Fruit fly (Drosophila melanogaster) whole organism, embryonic: ENCODE data around the gene HUWE1.

Experiments
- Ada2b ChIP-seq: fragments of 200-800 bp; sonication (Bioruptor generic); IDR thresholded peaks from 2 replicates; pipeline ENCODE4 v1.3.6; 2022; ENCODE audit warnings: missing biosample characterization, missing genetic modification characterization
- Bteb2 ChIP-seq: fragments of 200-800 bp; sonication (Bioruptor generic); optimal IDR thresholded peaks from 2 replicates; lab custom pipeline; 2016; ENCODE audit warnings: missing biosample characterization, missing genetic modification characterization
- CG10321 ChIP-seq: fragments of 200-800 bp; sonication (Bioruptor generic); IDR thresholded peaks from 2 replicates; pipeline ENCODE4 v1.3.6; 2022; ENCODE audit warnings: missing biosample characterization, missing genetic modification characterization
- CG10462 ChIP-seq: fragments of 200-800 bp; sonication (Bioruptor generic); optimal IDR thresholded peaks from 2 replicates; lab custom pipeline; 2016; ENCODE audit warnings: missing biosample characterization, missing genetic modification characterization
- CG10959 ChIP-seq: fragments of 200-800 bp; sonication (Bioruptor generic); IDR thresholded peaks from 2 replicates; pipeline ENCODE4 v1.3.6; 2022; ENCODE audit warnings: missing biosample characterization, missing genetic modification characterization
- CG11695 ChIP-seq: fragments of 200-800 bp; sonication (Bioruptor generic); IDR thresholded peaks from 3 replicates; pipeline ENCODE4 v1.3.6; 2022; ENCODE audit warnings: missing biosample characterization, missing genetic modification characterization
- CG12391 ChIP-seq: fragments of 200-800 bp; sonication (Bioruptor generic); optimal IDR thresholded peaks from 3 replicates; lab custom pipeline; 2018; ENCODE audit warnings: missing biosample characterization, mild to moderate bottlenecking, missing genetic modification characterization, moderate library complexity
- CG12942 ChIP-seq: fragments of 200-800 bp; sonication (Bioruptor generic); optimal IDR thresholded peaks from 3 replicates; lab custom pipeline; 2016; ENCODE audit warnings: missing biosample characterization, missing genetic modification characterization
- CG13624 ChIP-seq: fragments of 200-800 bp; sonication (Bioruptor generic); optimal IDR thresholded peaks from 2 replicates; lab custom pipeline; 2016; ENCODE audit warnings: missing biosample characterization, missing genetic modification characterization
- CG14050 ChIP-seq: fragments of 200-800 bp; sonication (Bioruptor generic); IDR thresholded peaks from 3 replicates; pipeline ENCODE4 v1.3.6; 2022; ENCODE audit warnings: missing biosample characterization, missing genetic modification characterization
- CG1792 ChIP-seq: fragments of 200-800 bp; sonication (Bioruptor generic); optimal IDR thresholded peaks from 2 replicates; lab custom pipeline; 2016; ENCODE audit warnings: missing biosample characterization, missing genetic modification characterization
- CG18476 ChIP-seq: fragments of 200-800 bp; sonication (Bioruptor generic); optimal IDR thresholded peaks from 2 replicates; lab custom pipeline; 2016; ENCODE audit warnings: missing biosample characterization, mild to moderate bottlenecking, missing genetic modification characterization
- CG18599 ChIP-seq: fragments of 200-800 bp; sonication (Bioruptor generic); optimal IDR thresholded peaks from 3 replicates; lab custom pipeline; 2017; ENCODE audit warnings: missing biosample characterization, missing genetic modification characterization, mild to moderate bottlenecking, moderate library complexity, missing genetic modification reagents
- CG2678 ChIP-seq: fragments of 200-800 bp; sonication (Bioruptor generic); optimal IDR thresholded peaks from 3 replicates; lab custom pipeline; 2019; ENCODE audit warnings: missing biosample characterization, mild to moderate bottlenecking, missing genetic modification characterization, moderate library complexity
- CG34376 ChIP-seq: fragments of 200-800 bp; sonication (Bioruptor generic); optimal IDR thresholded peaks from 2 replicates; lab custom pipeline; 2018; ENCODE audit warnings: missing biosample characterization, mild to moderate bottlenecking, missing genetic modification characterization
- CG4854 ChIP-seq: fragments of 200-800 bp; sonication (Bioruptor generic); optimal IDR thresholded peaks from 2 replicates; lab custom pipeline; 2016; ENCODE audit warnings: missing biosample characterization, missing genetic modification characterization, inconsistent platforms
- CG8359 ChIP-seq: fragments of 200-800 bp; sonication (Bioruptor generic); optimal IDR thresholded peaks from 2 replicates; lab custom pipeline; 2017; ENCODE audit warnings: missing biosample characterization, mild to moderate bottlenecking, missing genetic modification characterization, borderline replicate concordance
- CG9817 ChIP-seq: fragments of 200-800 bp; sonication (Bioruptor generic); optimal IDR thresholded peaks from 2 replicates; lab custom pipeline; 2018; ENCODE audit warnings: missing biosample characterization, mild to moderate bottlenecking, missing genetic modification characterization, moderate library complexity
- CTCF ChIP-seq: fragments of 200-800 bp; sonication (Bioruptor generic); optimal IDR thresholded peaks from 2 replicates; lab custom pipeline; 2017; ENCODE audit warnings: missing biosample characterization, mild to moderate bottlenecking, missing genetic modification characterization, moderate library complexity
- Dll ChIP-seq: fragments of 200-800 bp; sonication (Bioruptor generic); IDR thresholded peaks from 4 replicates; pipeline ENCODE4 v1.3.6; 2022; ENCODE audit warnings: missing biosample characterization, missing genetic modification characterization; ENCODE audit not compliant: partially characterized antibody
- Doc2 ChIP-seq: fragments of 200-800 bp; sonication (Bioruptor generic); IDR thresholded peaks from 2 replicates; pipeline ENCODE4 v1.3.6; 2022; ENCODE audit warnings: missing biosample characterization, missing genetic modification characterization
- Dref ChIP-seq: fragments of 200-800 bp; sonication (Bioruptor generic); IDR thresholded peaks from 2 replicates; pipeline ENCODE4 v1.3.6; 2022; ENCODE audit warnings: missing biosample characterization, missing genetic modification characterization
- Ets97D ChIP-seq: fragments of 200-800 bp; sonication (Bioruptor generic); optimal IDR thresholded peaks from 3 replicates; lab custom pipeline; 2016; ENCODE audit warnings: missing biosample characterization, missing genetic modification characterization
- Fer1 ChIP-seq: fragments of 200-800 bp; sonication (Bioruptor generic); optimal IDR thresholded peaks from 2 replicates; lab custom pipeline; 2017; ENCODE audit warnings: missing biosample characterization, mild to moderate bottlenecking, missing genetic modification characterization
- HmgD ChIP-seq: fragments of 200-800 bp; sonication (Bioruptor generic); optimal IDR thresholded peaks from 3 replicates; lab custom pipeline; 2016; ENCODE audit warnings: missing biosample characterization, missing genetic modification characterization
- Kr ChIP-seq: fragments of 200-800 bp; sonication (Bioruptor generic); optimal IDR thresholded peaks from 2 replicates; lab custom pipeline; 2017; ENCODE audit warnings: missing biosample characterization, mild to moderate bottlenecking, missing genetic modification characterization
- Pdp1 ChIP-seq, 2 experiments: fragments of 200-800 bp; sonication (Bioruptor generic); optimal IDR thresholded peaks; 3 replicates each; lab custom pipeline; 2016; ENCODE audit warnings: missing biosample characterization in 2 of 2, missing genetic modification characterization in 2 of 2, mild to moderate bottlenecking in 1 of 2, moderate library complexity in 1 of 2
- abd-A ChIP-seq: fragments of 200-800 bp; sonication (Bioruptor generic); optimal IDR thresholded peaks from 3 replicates; lab custom pipeline; 2019; ENCODE audit warnings: missing biosample characterization, mild to moderate bottlenecking, missing genetic modification characterization, moderate library complexity
- ac ChIP-seq: fragments of 200-800 bp; sonication (Bioruptor generic); optimal IDR thresholded peaks from 3 replicates; lab custom pipeline; 2017; ENCODE audit warnings: missing biosample characterization, mild to moderate bottlenecking, missing genetic modification characterization
- amos ChIP-seq: fragments of 200-800 bp; sonication (Bioruptor generic); IDR thresholded peaks from 2 replicates; pipeline ENCODE4 v1.3.6; 2022; ENCODE audit warnings: missing biosample characterization, missing genetic modification characterization; ENCODE audit not compliant: partially characterized antibody
- bab2 ChIP-seq: fragments of 200-800 bp; sonication (Bioruptor generic); optimal IDR thresholded peaks from 2 replicates; lab custom pipeline; 2016; ENCODE audit warnings: missing biosample characterization, missing genetic modification characterization
- cad ChIP-seq: fragments of >200 bp; optimal IDR thresholded peaks from 2 replicates; lab custom pipeline; 2017; ENCODE audit warnings: missing biosample characterization, missing genetic modification characterization
- chif ChIP-seq, 2 experiments: fragments of 200-800 bp; sonication (Bioruptor generic); optimal IDR thresholded peaks; 3 replicates each; lab custom pipeline; 2016; ENCODE audit warnings: missing biosample characterization in 2 of 2, missing genetic modification characterization in 2 of 2
- chn ChIP-seq: fragments of 200-800 bp; sonication (Bioruptor generic); optimal IDR thresholded peaks from 2 replicates; lab custom pipeline; 2016; ENCODE audit warnings: missing biosample characterization, missing genetic modification characterization
- crol ChIP-seq: fragments of 200-800 bp; sonication (Bioruptor generic); IDR thresholded peaks from 2 replicates; pipeline ENCODE4 v1.3.6; 2022; ENCODE audit warnings: missing biosample characterization, missing genetic modification characterization
- dysf ChIP-seq: fragments of 200-800 bp; sonication (Bioruptor generic); IDR thresholded peaks from 3 replicates; pipeline ENCODE4 v1.3.6; 2022; ENCODE audit warnings: missing biosample characterization, missing genetic modification characterization
- fu2 ChIP-seq: fragments of 200-800 bp; sonication (Bioruptor generic); optimal IDR thresholded peaks from 2 replicates; lab custom pipeline; 2016; ENCODE audit warnings: missing biosample characterization, missing genetic modification characterization
- gce ChIP-seq: fragments of 200-800 bp; sonication (Bioruptor generic); IDR thresholded peaks from 3 replicates; pipeline ENCODE4 v1.3.6; 2022; ENCODE audit warnings: missing biosample characterization, missing genetic modification characterization
- jigr1 ChIP-seq: fragments of 200-800 bp; sonication (Bioruptor generic); IDR thresholded peaks from 3 replicates; pipeline ENCODE4 v1.3.6; 2022; ENCODE audit warnings: missing biosample characterization, missing genetic modification characterization
- kni ChIP-seq: fragments of 200-800 bp; sonication (Bioruptor generic); optimal IDR thresholded peaks from 3 replicates; lab custom pipeline; 2017; ENCODE audit warnings: mild to moderate bottlenecking, missing biosample characterization, missing genetic modification reagents, missing genetic modification characterization
- lbe ChIP-seq: fragments of 200-800 bp; sonication (Bioruptor generic); optimal IDR thresholded peaks from 2 replicates; lab custom pipeline; 2016; ENCODE audit warnings: missing biosample characterization, mild to moderate bottlenecking, missing genetic modification characterization
- mld ChIP-seq: fragments of 200-800 bp; sonication (Bioruptor generic); IDR thresholded peaks from 3 replicates; pipeline ENCODE4 v1.3.6; 2022; ENCODE audit warnings: missing biosample characterization, missing genetic modification characterization; ENCODE audit not compliant: partially characterized antibody
- nau ChIP-seq: fragments of 200-800 bp; sonication (Bioruptor generic); optimal IDR thresholded peaks from 3 replicates; lab custom pipeline; 2017; ENCODE audit warnings: missing biosample characterization, mild to moderate bottlenecking, missing genetic modification characterization, missing genetic modification reagents
- pan ChIP-seq, 4 experiments: fragments of >200 bp in 3 of 4; fragments of 200-800 bp in 1 of 4; sonication (Bioruptor generic) in 1 of 4; optimal IDR thresholded peaks in 3 of 4; IDR thresholded peaks in 1 of 4; 2 replicates each; pipeline versions ENCODE4 v1.3.6 to Lab custom; 2017 to 2022; ENCODE audit warnings: missing biosample characterization in 2 of 4, missing genetic modification characterization in 2 of 4, mixed read lengths in 1 of 4
- phol ChIP-seq: fragments of 200-800 bp; sonication (Bioruptor generic); optimal IDR thresholded peaks from 3 replicates; lab custom pipeline; 2018; ENCODE audit warnings: missing biosample characterization, mild to moderate bottlenecking, missing genetic modification characterization, moderate library complexity
- pnt ChIP-seq: fragments of 200-800 bp; sonication (Bioruptor generic); optimal IDR thresholded peaks from 3 replicates; lab custom pipeline; 2016; ENCODE audit warnings: missing biosample characterization, missing genetic modification characterization
- pzg ChIP-seq: fragments of 200-800 bp; sonication (Bioruptor generic); optimal IDR thresholded peaks from 3 replicates; lab custom pipeline; 2018; ENCODE audit warnings: missing biosample characterization, mild to moderate bottlenecking, missing genetic modification characterization, moderate library complexity
- sens ChIP-seq: fragments of 200-800 bp; sonication (Bioruptor generic); peaks from one replicate; lab custom pipeline; 2016; ENCODE audit warnings: missing biosample characterization, missing genetic modification characterization
- slbo ChIP-seq: fragments of 200-800 bp; sonication (Bioruptor generic); IDR thresholded peaks from 2 replicates; pipeline ENCODE4 v1.3.6; 2022; ENCODE audit warnings: missing biosample characterization, missing genetic modification characterization
- unpg ChIP-seq: fragments of 200-800 bp; sonication (Bioruptor generic); optimal IDR thresholded peaks from 3 replicates; lab custom pipeline; 2018; ENCODE audit warnings: missing biosample characterization, mild to moderate bottlenecking, missing genetic modification characterization, moderate library complexity
- zen ChIP-seq: fragments of 200-800 bp; sonication (Bioruptor generic); optimal IDR thresholded peaks from 3 replicates; lab custom pipeline; 2018; ENCODE audit warnings: missing biosample characterization, mild to moderate bottlenecking, missing genetic modification characterization, moderate library complexity

The HUWE1 gene

dm6 chrX:15697581-15698208 is 14.7 kb upstream of the HUWE1 start (continued):
- no peak; the same call in 3 of the 4 replicates for TF ChIP-seq Dll (GFP tag; lab: Robert Waterston, UW)
- peak; percentile 91 for TF ChIP-seq nau (GFP tag; lab: Kevin White, UChicago)
- peak; percentile 96 for TF ChIP-seq Fer1
- TF ChIP-seq CG13624 (GFP tag; lab: Kevin White, UChicago): peak; percentile 67
- TF ChIP-seq Ets97D (GFP tag; lab: Kevin White, UChicago): no peak
- TF ChIP-seq jigr1 (GFP tag; lab: Robert Waterston, UW): peak; percentile 75; the same call in 2 of the 3 replicates
- peak; percentile 94 for TF ChIP-seq unpg (GFP tag; lab: Kevin White, UChicago)
- peak; percentile 39 for TF ChIP-seq pzg (GFP tag; lab: Kevin White, UChicago)
- TF ChIP-seq CG18599 (GFP tag; lab: Kevin White, UChicago): peak; percentile 98
- TF ChIP-seq CG34376 (GFP tag; lab: Kevin White, UChicago): peak; percentile 91
- peak; percentile 44; the same call in 1 of the 2 replicates for TF ChIP-seq CG10321
- TF ChIP-seq sens: peak; percentile 83
- TF ChIP-seq ac (GFP tag; lab: Kevin White, UChicago): no peak
- TF ChIP-seq Dref (GFP tag; lab: Robert Waterston, UW): peak; percentile 42
- no peak for TF ChIP-seq cad (GFP tag; lab: Kevin White, UChicago)
- peak; percentile 63 for TF ChIP-seq pnt
- TF ChIP-seq HmgD (GFP tag; lab: Kevin White, UChicago): no peak
- TF ChIP-seq mld (GFP tag; lab: Robert Waterston, UW): no peak
- TF ChIP-seq pan (optimal IDR thresholded peaks at IDR 0.05; lab: Kevin White, UChicago): no peak
- peak in 1 of 2 experiments; percentile 96 for TF ChIP-seq pan (GFP tag; optimal IDR thresholded peaks at IDR 0.05 in 1 of 2, IDR thresholded peaks at IDR 0.05 in 1 of 2)
- TF ChIP-seq CG10462 (GFP tag; lab: Kevin White, UChicago): peak; percentile 68
- TF ChIP-seq CG12942 (GFP tag; lab: Kevin White, UChicago): peak; percentile 85
- no peak for TF ChIP-seq abd-A
- peak; percentile 87 for TF ChIP-seq chn (GFP tag; lab: Kevin White, UChicago)
- TF ChIP-seq CG4854 (GFP tag; lab: Kevin White, UChicago): peak; percentile 67
- peak; percentile 71 for TF ChIP-seq Doc2 (GFP tag; lab: Robert Waterston, UW)
- peak; percentile 20; the same call in 1 of the 2 replicates for TF ChIP-seq amos (GFP tag; lab: Robert Waterston, UW)
- peak; percentile 82 for TF ChIP-seq CG8359 (GFP tag; lab: Kevin White, UChicago)
- peak; percentile 66 for TF ChIP-seq lbe (GFP tag; lab: Kevin White, UChicago)
- peak; percentile 87 for TF ChIP-seq CG14050
- TF ChIP-seq CG11695 (GFP tag; lab: Robert Waterston, UW): peak; percentile 92
- no peak for TF ChIP-seq Kr (GFP tag; lab: Kevin White, UChicago)
- peak; percentile 29 for TF ChIP-seq CTCF (GFP tag; lab: Kevin White, UChicago)
- TF ChIP-seq Ada2b: peak; percentile 96
- peak; percentile 76 for TF ChIP-seq CG18476 (GFP tag; lab: Kevin White, UChicago)
- TF ChIP-seq CG12391 (tag; lab: Kevin White, UChicago): peak; percentile 93
- TF ChIP-seq phol: peak; percentile 93

- no peak for TF ChIP-seq Bteb2
- peak in 1 of 2 experiments; percentile 84 for TF ChIP-seq Pdp1 (GFP tag; optimal IDR thresholded peaks at IDR 0.05; lab: Kevin White, UChicago)
- TF ChIP-seq zen (tag; lab: Kevin White, UChicago): no peak
- no peak for TF ChIP-seq CG9817 (tag; lab: Kevin White, UChicago)
- TF ChIP-seq gce: no peak
- TF ChIP-seq mld (GFP tag; lab: Robert Waterston, UW): no peak
- no peak for TF ChIP-seq CG10959 (GFP tag; lab: Robert Waterston, UW)
- TF ChIP-seq CG2678 (tag; lab: Kevin White, UChicago): no peak
- no peak for TF ChIP-seq crol
- TF ChIP-seq CG1792 (GFP tag; lab: Kevin White, UChicago): no peak
- 0 out of 2 replicates have a peak, but pooled peaks have one; percentile 28 for TF ChIP-seq slbo (GFP tag; lab: Robert Waterston, UW)
- no peak for TF ChIP-seq dysf (GFP tag; lab: Robert Waterston, UW)
- TF ChIP-seq fu2: no peak
- TF ChIP-seq chif (GFP tag; optimal IDR thresholded peaks at IDR 0.05; lab: Kevin White, UChicago): no peak
- TF ChIP-seq kni (GFP tag; lab: Kevin White, UChicago): no peak
- TF ChIP-seq bab2 (GFP tag; lab: Kevin White, UChicago): no peak
Observed at dm6 chrX:15701047-15701446, 11.4 kb upstream of the HUWE1 start, which contains the start of gene CG9240. Gene CG9240, minus strand, starts transcription at chrX:15701259.
